Fruit fly (Drosophila melanogaster): ENCODE data around the gene CG12605.
A peak's percentile ranks its signal among the peaks of the same experiment; 100 is the strongest.

Gene CG12605

dm6 chr3L:3970372-3971031, 5.9 kb upstream of the CG12605 start:
- no peak for TF ChIP-seq woc (GFP tag; optimal IDR thresholded peaks at IDR 0.05)
- TF ChIP-seq sv (GFP tag; optimal IDR thresholded peaks at IDR 0.05), result peak; percentile 6
- TF ChIP-seq OdsH (GFP tag; optimal IDR thresholded peaks at IDR 0.05), result no peak
- TF ChIP-seq Jra (GFP tag; optimal IDR thresholded peaks at IDR 0.05), result no peak
- TF ChIP-seq h (GFP tag; optimal IDR thresholded peaks at IDR 0.05), result no peak
- no peak for TF ChIP-seq Myc (optimal IDR thresholded peaks at IDR 0.05)
- no peak for TF ChIP-seq Mio (GFP tag; optimal IDR thresholded peaks at IDR 0.05)
- no peak for TF ChIP-seq GATAd (GFP tag; optimal IDR thresholded peaks at IDR 0.05)
- peak; percentile 53 for TF ChIP-seq Dfd (GFP tag; optimal IDR thresholded peaks at IDR 0.05)
- no peak for TF ChIP-seq HLH106 (tag; optimal IDR thresholded peaks at IDR 0.05)
- TF ChIP-seq foxo (GFP tag; optimal IDR thresholded peaks at IDR 0.05), result no peak

dm6 chr3L:3965102-3965501, 531 bp upstream of the CG12605 start:
- TF ChIP-seq psq (GFP tag; optimal IDR thresholded peaks at IDR 0.05) (no peak), br (GFP tag; optimal IDR thresholded peaks at IDR 0.05) (no peak), Vsx2 (GFP tag; optimal IDR thresholded peaks at IDR 0.05; ENCODE audit: partially characterized antibody) (no peak), foxo (GFP tag; optimal IDR thresholded peaks at IDR 0.05) (no peak), Dif (GFP tag; optimal IDR thresholded peaks at IDR 0.05; ENCODE audit: partially characterized antibody) (no peak), fru (GFP tag; optimal IDR thresholded peaks at IDR 0.05) (no peak), Abd-B (GFP tag; optimal IDR thresholded peaks at IDR 0.05) (no peak), lola (GFP tag; optimal IDR thresholded peaks at IDR 0.05) (no peak), Mio (GFP tag; optimal IDR thresholded peaks at IDR 0.05) (no peak), Jra (GFP tag; optimal IDR thresholded peaks at IDR 0.05) (no peak), Myc (optimal IDR thresholded peaks at IDR 0.05) (no peak), Rel (GFP tag; optimal IDR thresholded peaks at IDR 0.05) (no peak), Rel (tag; optimal IDR thresholded peaks at IDR 0.05) (no peak), tai (GFP tag; optimal IDR thresholded peaks at IDR 0.05) (no peak), ey (GFP tag; optimal IDR thresholded peaks at IDR 0.05) (no peak), GATAd (GFP tag; optimal IDR thresholded peaks at IDR 0.05) (no peak)

dm6 chr3L:3963979-3964378, 592 bp downstream of the CG12605 start:
- TF ChIP-seq Hr83 (GFP tag; optimal IDR thresholded peaks at IDR 0.05; ENCODE audit: poor library complexity, severe bottlenecking) (no peak), Dif (GFP tag; optimal IDR thresholded peaks at IDR 0.05; ENCODE audit: partially characterized antibody) (peak; percentile 25), dl (GFP tag; optimal IDR thresholded peaks at IDR 0.05; ENCODE audit: insufficient read depth in 1 of 2, partially characterized antibody in 2 of 2) (peak in 1 of 2 experiments; percentile 4)

- TF ChIP-seq CG9705 (GFP tag; optimal IDR thresholded peaks at IDR 0.05) (no peak), woc (GFP tag; optimal IDR thresholded peaks at IDR 0.05) (no peak), usp (GFP tag; optimal IDR thresholded peaks at IDR 0.05) (no peak), Mio (GFP tag; optimal IDR thresholded peaks at IDR 0.05) (no peak), N (GFP tag; optimal IDR thresholded peaks at IDR 0.05) (no peak), psq (GFP tag; optimal IDR thresholded peaks at IDR 0.05) (no peak), tai (GFP tag; optimal IDR thresholded peaks at IDR 0.05) (no peak), Rel (GFP tag; optimal IDR thresholded peaks at IDR 0.05) (no peak), Rel (tag; optimal IDR thresholded peaks at IDR 0.05) (no peak), jim (GFP tag; optimal IDR thresholded peaks at IDR 0.05) (no peak), dsf (GFP tag; optimal IDR thresholded peaks at IDR 0.05; ENCODE audit: borderline replicate concordance) (no peak), sage (GFP tag; optimal IDR thresholded peaks at IDR 0.05) (no peak), Hnf4 (GFP tag; optimal IDR thresholded peaks at IDR 0.05) (no peak), Sp1 (GFP tag; optimal IDR thresholded peaks at IDR 0.05) (no peak), dl (GFP tag; optimal IDR thresholded peaks at IDR 0.05; ENCODE audit: insufficient read depth in 1 of 2, partially characterized antibody in 2 of 2) (no peak), Myc (optimal IDR thresholded peaks at IDR 0.05) (no peak)
Measured at dm6 chr3L:3960877-3961417, 3.6 kb downstream of the CG12605 start.

- no peak for TF ChIP-seq Dfd (GFP tag; optimal IDR thresholded peaks at IDR 0.05)
- TF ChIP-seq Hr78 (GFP tag; optimal IDR thresholded peaks at IDR 0.05), result no peak
- TF ChIP-seq GATAd (GFP tag; optimal IDR thresholded peaks at IDR 0.05), result no peak
- TF ChIP-seq Mio (GFP tag; optimal IDR thresholded peaks at IDR 0.05), result no peak
- no peak for TF ChIP-seq Vsx2 (GFP tag; optimal IDR thresholded peaks at IDR 0.05; ENCODE audit: partially characterized antibody)
- TF ChIP-seq h (GFP tag; optimal IDR thresholded peaks at IDR 0.05), result peak; percentile 92
- TF ChIP-seq brk (GFP tag; optimal IDR thresholded peaks at IDR 0.05), result peak; percentile 63
- TF ChIP-seq Sp1 (GFP tag; optimal IDR thresholded peaks at IDR 0.05), result peak; percentile 58
- no peak for TF ChIP-seq dsf (GFP tag; optimal IDR thresholded peaks at IDR 0.05; ENCODE audit: borderline replicate concordance)
- peak; percentile 72 for TF ChIP-seq psq (GFP tag; optimal IDR thresholded peaks at IDR 0.05)
- TF ChIP-seq dl (GFP tag; optimal IDR thresholded peaks at IDR 0.05; ENCODE audit: insufficient read depth in 1 of 2, partially characterized antibody in 2 of 2), result no peak
- peak; percentile 32 for TF ChIP-seq Jra (GFP tag; optimal IDR thresholded peaks at IDR 0.05)
- peak; percentile 69 for TF ChIP-seq sage (GFP tag; optimal IDR thresholded peaks at IDR 0.05)
- TF ChIP-seq ey (GFP tag; optimal IDR thresholded peaks at IDR 0.05), result peak; percentile 85
- peak; percentile 83 for TF ChIP-seq OdsH (GFP tag; optimal IDR thresholded peaks at IDR 0.05)
- TF ChIP-seq sv (GFP tag; optimal IDR thresholded peaks at IDR 0.05), result no peak
- TF ChIP-seq tai (GFP tag; optimal IDR thresholded peaks at IDR 0.05), result no peak
- TF ChIP-seq HLH106 (tag; optimal IDR thresholded peaks at IDR 0.05), result peak; percentile 81
- peak in 1 of 2 experiments; percentile 84 for TF ChIP-seq foxo (GFP tag; optimal IDR thresholded peaks at IDR 0.05)
- TF ChIP-seq woc (GFP tag; optimal IDR thresholded peaks at IDR 0.05), result peak; percentile 52
- TF ChIP-seq fru (GFP tag; optimal IDR thresholded peaks at IDR 0.05), result peak; percentile 84
- peak; percentile 80 for TF ChIP-seq br (GFP tag; optimal IDR thresholded peaks at IDR 0.05)
- TF ChIP-seq Rel (GFP tag; optimal IDR thresholded peaks at IDR 0.05), result peak; percentile 6
- TF ChIP-seq Rel (tag; optimal IDR thresholded peaks at IDR 0.05), result no peak
- no peak for TF ChIP-seq usp (GFP tag; optimal IDR thresholded peaks at IDR 0.05)
- TF ChIP-seq Hr83 (GFP tag; optimal IDR thresholded peaks at IDR 0.05; ENCODE audit: poor library complexity, severe bottlenecking), result no peak
- no peak for TF ChIP-seq Hnf4 (GFP tag; optimal IDR thresholded peaks at IDR 0.05)
- TF ChIP-seq Abd-B (GFP tag; optimal IDR thresholded peaks at IDR 0.05), result no peak
- TF ChIP-seq CG9705 (GFP tag; optimal IDR thresholded peaks at IDR 0.05), result peak; percentile 28
- no peak for TF ChIP-seq N (GFP tag; optimal IDR thresholded peaks at IDR 0.05)
Measured at dm6 chr3L:3952468-3952867, 12.1 kb downstream of the CG12605 start, which contains the start of gene CG14984. Gene CG14984, minus strand, starts transcription at chr3L:3952550.
